Fruit fly (Drosophila melanogaster) whole organism, prepupa: Measurements from ENCODE around the gene HP5.

Source experiments
- CG8632 ChIP-seq: fragments of 200-800 bp; sonication (Bioruptor generic); optimal IDR thresholded peaks from 3 replicates; lab custom pipeline; 2016; ENCODE audit warnings: missing biosample characterization, missing genetic modification characterization
- CG9139 ChIP-seq: fragments of 200-800 bp; sonication (Bioruptor generic); optimal IDR thresholded peaks from 3 replicates; lab custom pipeline; 2017; ENCODE audit warnings: missing biosample characterization, mild to moderate bottlenecking, missing genetic modification characterization
- Ets21C ChIP-seq: fragments of 200-800 bp; sonication (Bioruptor generic); optimal IDR thresholded peaks from 3 replicates; lab custom pipeline; 2016; ENCODE audit warnings: missing biosample characterization, missing genetic modification characterization
- Hr38 ChIP-seq: sonication (Bioruptor generic); optimal IDR thresholded peaks from 2 replicates; lab custom pipeline; 2016; ENCODE audit warnings: missing biosample characterization, missing genetic modification characterization
- Hr4 ChIP-seq: fragments of 200-800 bp; sonication (Bioruptor generic); optimal IDR thresholded peaks from 3 replicates; lab custom pipeline; 2016; ENCODE audit warnings: missing biosample characterization, missing genetic modification characterization
- Sox102F ChIP-seq: fragments of 200-800 bp; sonication (Bioruptor generic); optimal IDR thresholded peaks from 2 replicates; lab custom pipeline; 2016; ENCODE audit warnings: missing biosample characterization, mild to moderate bottlenecking, missing genetic modification characterization
- eg ChIP-seq: fragments of 200-800 bp; sonication (Bioruptor generic); IDR thresholded peaks from 3 replicates; pipeline ENCODE4 v1.3.6; 2022; ENCODE audit warnings: missing biosample characterization, missing genetic modification characterization

dm6 chrX:11419962-11420361 lies 34.6 kb upstream of the HP5 start:
- TF ChIP-seq Ets21C (no peak), eg (GFP tag; lab: Robert Waterston, UW) (no peak), Hr38 (GFP tag; lab: Kevin White, UChicago) (no peak), CG9139 (GFP tag; lab: Kevin White, UChicago) (no peak), Sox102F (no peak), Hr4 (GFP tag; lab: Kevin White, UChicago) (no peak), CG8632 (no peak)
